ENCODE assay signal across 4 fruit fly cellular contexts in the genomic region with DNA sequence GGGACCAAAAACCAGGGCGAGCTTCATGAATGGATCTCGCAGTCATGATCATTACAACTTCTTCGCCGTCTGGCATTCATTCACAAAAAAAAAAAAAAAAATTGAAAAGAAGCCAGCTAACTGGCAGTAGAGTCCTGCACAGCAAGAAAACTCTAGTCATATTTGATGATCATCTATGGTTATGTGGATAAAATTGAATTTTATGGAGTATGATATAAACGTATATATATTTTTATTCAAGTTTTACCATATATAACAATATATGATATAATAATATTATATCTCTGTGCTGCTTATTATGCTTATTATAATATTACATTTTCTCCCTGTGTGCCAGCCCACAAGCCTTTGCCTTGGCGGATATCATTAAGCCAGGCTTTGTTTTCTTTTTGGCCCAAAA.
TF ChIP-seq lines count a peak whose summit lies in the region.

No protein-coding gene starts in this region.

- TF ChIP-seq CTCF in whole organism, embryonic (GFP tag; optimal IDR thresholded peaks at IDR 0.05; lab: Kevin White, UChicago), result no peak

TF ChIP-seq in whole organism, embryonic, 481 proteins besides CTCF, POLR2A, EP300 and RAD21:
- TF ChIP-seq Nf-YA (GFP tag; IDR thresholded peaks at IDR 0.05; lab: Robert Waterston, UW) (no peak), stwl (tag; optimal IDR thresholded peaks at IDR 0.05; lab: Kevin White, UChicago) (no peak), Six4 (GFP tag; optimal IDR thresholded peaks at IDR 0.05; lab: Kevin White, UChicago) (no peak), CG4820 (GFP tag; optimal IDR thresholded peaks at IDR 0.05; lab: Kevin White, UChicago) (no peak), CG18262 (tag; optimal IDR thresholded peaks at IDR 0.05; lab: Kevin White, UChicago) (peak; percentile 3), CG15479 (GFP tag; optimal IDR thresholded peaks at IDR 0.05; lab: Kevin White, UChicago) (no peak), CG15269 (tag; optimal IDR thresholded peaks at IDR 0.05; lab: Kevin White, UChicago) (no peak), CG2712 (tag; optimal IDR thresholded peaks at IDR 0.05; lab: Kevin White, UChicago) (peak; percentile 6), prd (optimal IDR thresholded peaks at IDR 0.05; lab: Kevin White, UChicago) (no peak), prd (GFP tag; IDR thresholded peaks at IDR 0.05; lab: Robert Waterston, UW) (peak; percentile 28; the same call in 1 of the 3 replicates)

TF ChIP-seq in whole organism, prepupa, 60 proteins besides CTCF, POLR2A, EP300 and RAD21 (continues in another document):
- TF ChIP-seq Hr4 (GFP tag; optimal IDR thresholded peaks at IDR 0.05; lab: Kevin White, UChicago) (no peak), CG32006 (GFP tag; optimal IDR thresholded peaks at IDR 0.05; lab: Kevin White, UChicago) (no peak), Ets96B (tag; optimal IDR thresholded peaks at IDR 0.05; lab: Kevin White, UChicago) (peak; percentile 22), salr (GFP tag; optimal IDR thresholded peaks at IDR 0.05; lab: Kevin White, UChicago) (no peak), CG15336 (GFP tag; IDR thresholded peaks at IDR 0.05; lab: Robert Waterston, UW) (no peak), cyc (GFP tag; optimal IDR thresholded peaks at IDR 0.05; lab: Kevin White, UChicago) (no peak), CG11294 (GFP tag; IDR thresholded peaks at IDR 0.05; lab: Robert Waterston, UW) (no peak), Eip75B (GFP tag; optimal IDR thresholded peaks at IDR 0.05; lab: Kevin White, UChicago) (no peak), Sox15 (GFP tag; optimal IDR thresholded peaks at IDR 0.05; lab: Kevin White, UChicago) (no peak), OdsH (GFP tag; optimal IDR thresholded peaks at IDR 0.05; lab: Kevin White, UChicago) (peak; percentile 45), CG6163 (GFP tag; IDR thresholded peaks at IDR 0.05; lab: Robert Waterston, UW) (no peak; the same call in 2 of the 3 replicates), CG8119 (GFP tag; IDR thresholded peaks at IDR 0.05; lab: Robert Waterston, UW) (no peak), fd85E (GFP tag; optimal IDR thresholded peaks at IDR 0.05; lab: Kevin White, UChicago) (no peak), Sox102F (GFP tag; optimal IDR thresholded peaks at IDR 0.05; lab: Kevin White, UChicago) (peak; percentile 10), CG8632 (GFP tag; optimal IDR thresholded peaks at IDR 0.05; lab: Kevin White, UChicago) (peak; percentile 40), Gug (GFP tag; IDR thresholded peaks at IDR 0.05; lab: Robert Waterston, UW) (no peak), net (GFP tag; optimal IDR thresholded peaks at IDR 0.05; lab: Kevin White, UChicago) (no peak), Eip78C (GFP tag; lab: Kevin White, UChicago) (peak; percentile 49), CG7368 (GFP tag; optimal IDR thresholded peaks at IDR 0.05; lab: Kevin White, UChicago) (no peak), dsx (GFP tag; optimal IDR thresholded peaks at IDR 0.05; lab: Kevin White, UChicago; ENCODE audit: poor library complexity, severe bottlenecking) (peak; percentile 20), Hr38 (GFP tag; optimal IDR thresholded peaks at IDR 0.05; lab: Kevin White, UChicago) (no peak), Sox14 (GFP tag; optimal IDR thresholded peaks at IDR 0.05; lab: Kevin White, UChicago) (no peak), CG4318 (GFP tag; optimal IDR thresholded peaks at IDR 0.05; lab: Kevin White, UChicago) (no peak), CG11762 (GFP tag; optimal IDR thresholded peaks at IDR 0.05; lab: Kevin White, UChicago; ENCODE audit: insufficient read depth) (peak; percentile 19), CG8319 (GFP tag; optimal IDR thresholded peaks at IDR 0.05; lab: Kevin White, UChicago) (no peak), Met (GFP tag; optimal IDR thresholded peaks at IDR 0.05; lab: Kevin White, UChicago) (no peak)

TF ChIP-seq in whole organism, pupa, 21 proteins besides CTCF, POLR2A, EP300 and RAD21:
- TF ChIP-seq CG17806 (tag; optimal IDR thresholded peaks at IDR 0.05; lab: Kevin White, UChicago), result peak; percentile 2
- peak; percentile 42 for TF ChIP-seq Snoo (tag; optimal IDR thresholded peaks at IDR 0.05; lab: Kevin White, UChicago)
- TF ChIP-seq CG4496 (GFP tag; IDR thresholded peaks at IDR 0.05; lab: Robert Waterston, UW), result no peak
- TF ChIP-seq CG15710 (tag; optimal IDR thresholded peaks at IDR 0.05; lab: Kevin White, UChicago), result peak; percentile 36
- TF ChIP-seq CG8159 (tag; optimal IDR thresholded peaks at IDR 0.05; lab: Kevin White, UChicago), result peak; percentile 45
- TF ChIP-seq CG9948 (tag; optimal IDR thresholded peaks at IDR 0.05; lab: Kevin White, UChicago), result peak; percentile 36

TF ChIP-seq in whole organism, wandering third instar larva, 38 proteins besides CTCF, POLR2A, EP300 and RAD21:
- TF ChIP-seq HLH106 (tag; optimal IDR thresholded peaks at IDR 0.05; lab: Kevin White, UChicago) (peak; percentile 17), foxo (GFP tag; optimal IDR thresholded peaks at IDR 0.05; lab: Kevin White, UChicago) (peak in 1 of 2 experiments; percentile 41), Sp1 (GFP tag; optimal IDR thresholded peaks at IDR 0.05; lab: Kevin White, UChicago) (peak; percentile 30), psq (GFP tag; optimal IDR thresholded peaks at IDR 0.05; lab: Kevin White, UChicago) (peak; percentile 10), fru (GFP tag; optimal IDR thresholded peaks at IDR 0.05; lab: Kevin White, UChicago) (peak; percentile 11), br (GFP tag; optimal IDR thresholded peaks at IDR 0.05; lab: Kevin White, UChicago) (no peak), woc (GFP tag; optimal IDR thresholded peaks at IDR 0.05; lab: Kevin White, UChicago) (no peak)

Comparison
In these comparisons a context has a peak if more than half of its experiments do, and no peak if none do; other contexts are left out.
1. Of the 7 proteins assayed by ChIP-seq in both whole organism, embryonic and whole organism, prepupa: peak only in whole organism, embryonic: none; only in whole organism, prepupa: Sox102F; in both: none; in neither: 6.